Worm (Caenorhabditis elegans) whole organism, late embryonic: Measurements from ENCODE around the gene lips-3.

Experiments used
- ceh-14 ChIP-seq: sonication (generic microtip); optimal IDR thresholded peaks from 2 replicates; lab custom pipeline; 2016; ENCODE audit warnings: missing genotype, missing genetic modification characterization, missing compliant biosample characterization
- ceh-34 ChIP-seq: sonication (generic microtip); optimal IDR thresholded peaks from 2 replicates; lab custom pipeline; 2016; ENCODE audit warnings: mild to moderate bottlenecking, missing genetic modification characterization, missing compliant biosample characterization
- fkh-10 ChIP-seq: fragments of 150-350 bp; optimal IDR thresholded peaks from 2 replicates; lab custom pipeline; 2014; ENCODE audit warnings: missing biosample characterization, missing genetic modification reagents, missing genetic modification characterization
- hlh-13 ChIP-seq: fragments of 200-800 bp; sonication (Bioruptor generic); optimal IDR thresholded peaks from 2 replicates; lab custom pipeline; 2018; ENCODE audit warnings: mild to moderate bottlenecking, missing genetic modification characterization, missing compliant biosample characterization
- hlh-15 ChIP-seq: sonication (generic microtip); optimal IDR thresholded peaks from 2 replicates; lab custom pipeline; 2016; ENCODE audit warnings: missing genetic modification characterization, missing compliant biosample characterization
- odd-2 ChIP-seq: sonication (generic microtip); optimal IDR thresholded peaks from 2 replicates; lab custom pipeline; 2017; ENCODE audit warnings: antibody characterized with exemption, mild to moderate bottlenecking, missing genetic modification characterization, missing compliant biosample characterization
- pqm-1 ChIP-seq: sonication (generic microtip); optimal IDR thresholded peaks from 2 replicates; lab custom pipeline; 2016; ENCODE audit warnings: missing genetic modification characterization, missing compliant biosample characterization
- rnt-1 ChIP-seq: sonication (generic microtip); optimal IDR thresholded peaks from 2 replicates; lab custom pipeline; 2016; ENCODE audit warnings: missing genetic modification characterization, missing compliant biosample characterization

DNA sequence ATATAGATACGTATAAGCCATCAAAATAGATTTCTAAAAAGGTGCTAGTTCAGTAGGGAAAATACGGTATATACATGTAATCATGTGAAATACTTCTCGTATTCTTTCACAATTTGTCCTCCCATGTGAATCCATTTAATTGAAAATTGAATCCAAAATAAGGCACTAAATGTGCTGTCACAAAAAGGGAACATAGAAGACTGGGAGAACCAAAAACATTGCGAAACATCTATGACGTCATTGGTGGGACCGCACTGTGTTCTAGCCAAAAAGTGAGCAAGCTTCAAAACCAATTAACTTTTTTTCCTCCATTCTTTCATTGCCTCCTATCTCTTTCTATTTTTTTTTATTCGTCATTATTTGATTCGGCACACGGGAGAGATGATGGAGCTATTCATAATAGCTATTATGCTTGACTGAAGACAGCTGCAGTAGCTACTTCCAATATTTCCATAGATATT lies 42.1 kb downstream of the lips-3 start, which contains the start of gene cdka-1:
- TF ChIP-seq hlh-13 (GFP tag; lab: Kevin White, UChicago) (no peak), rnt-1 (tag; lab: Kevin White, UChicago) (no peak), ceh-14 (tag; lab: Kevin White, UChicago) (no peak), odd-2 (tag; lab: Kevin White, UChicago) (no peak), fkh-10 (GFP tag; lab: Kevin White, UChicago) (no peak), ceh-34 (tag; lab: Kevin White, UChicago) (no peak), hlh-15 (tag; lab: Kevin White, UChicago) (no peak), pqm-1 (no peak)
